Worm (Caenorhabditis elegans) whole organism, L4 larva: ENCODE data around the gene cdh-8.

Source experiments
- dmd-8 ChIP-seq: fragments of 200-800 bp; sonication (Bioruptor generic); IDR thresholded peaks from 2 replicates; pipeline ENCODE4 v1.3.6; 2022; ENCODE audit warnings: missing genetic modification characterization, missing compliant biosample characterization
- dpl-1 ChIP-seq: fragments of 150-350 bp; optimal IDR thresholded peaks from 2 replicates; lab custom pipeline; 2014; ENCODE audit warnings: missing biosample characterization, missing genetic modification reagents, missing genetic modification characterization
- hlh-11 ChIP-seq: fragments of 200-800 bp; sonication (Bioruptor generic); optimal IDR thresholded peaks from 2 replicates; lab custom pipeline; 2018; ENCODE audit warnings: mild to moderate bottlenecking, missing genetic modification characterization, missing compliant biosample characterization

DNA sequence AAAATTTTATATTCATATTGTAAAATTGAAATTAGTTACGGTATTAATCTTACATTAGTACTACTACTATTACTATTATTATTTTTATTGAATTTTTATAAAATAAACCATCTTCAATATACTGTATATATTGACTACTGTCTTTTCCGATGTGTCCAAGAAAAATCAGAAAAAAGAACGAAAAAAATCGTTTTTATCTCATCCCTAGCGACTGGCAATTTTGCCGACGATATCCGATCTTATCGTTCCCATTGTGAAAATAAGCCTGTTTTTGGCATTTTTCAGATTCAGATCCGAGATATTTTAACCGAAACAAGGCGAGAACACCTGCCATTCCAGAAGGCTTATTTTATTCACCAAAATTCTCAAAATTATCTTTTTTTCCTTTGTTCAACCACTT, 9.1 kb upstream of the cdh-8 start, which contains the start of gene F18F11.4:
- no peak for TF ChIP-seq hlh-11 (tag; lab: Kevin White, UChicago)
- TF ChIP-seq dmd-8 (GFP tag; lab: Robert Waterston, UW): no peak
- no peak for TF ChIP-seq dpl-1 (GFP tag; lab: Kevin White, UChicago)
